Worm (Caenorhabditis elegans) whole organism, mixed stage, embryonic: ENCODE measurements around the gene nuo-1.

Experiments
- mls-2 ChIP-seq: sonication (generic microtip); optimal IDR thresholded peaks from 2 replicates; lab custom pipeline; 2016; ENCODE audit warnings: mild to moderate bottlenecking, missing genetic modification characterization, moderate library complexity, missing compliant biosample characterization
- nhr-76 ChIP-seq: sonication (generic microtip); optimal IDR thresholded peaks from 2 replicates; lab custom pipeline; 2017; ENCODE audit warnings: missing biosample characterization, missing genetic modification characterization
- unc-39 ChIP-seq: fragments of 150-350 bp; optimal IDR thresholded peaks from 2 replicates; lab custom pipeline; 2014; ENCODE audit warnings: missing biosample characterization, missing genetic modification characterization
- unc-62 ChIP-seq: fragments of 150-350 bp; optimal IDR thresholded peaks from 2 replicates; lab custom pipeline; 2014; ENCODE audit warnings: missing biosample characterization, missing genetic modification reagents, missing genetic modification characterization
- ztf-11 ChIP-seq: fragments of 150-350 bp; optimal IDR thresholded peaks from 2 replicates; lab custom pipeline; 2014; ENCODE audit warnings: missing biosample characterization, missing genetic modification characterization

- TF ChIP-seq mls-2 (tag; lab: Kevin White, UChicago) = no peak
- no peak for TF ChIP-seq unc-62
- TF ChIP-seq unc-39 (tag; lab: Kevin White, UChicago) = no peak
- TF ChIP-seq nhr-76 (tag; lab: Kevin White, UChicago) = no peak
- TF ChIP-seq ztf-11 (tag; lab: Kevin White, UChicago) = no peak
These were observed 6.5 kb downstream of the nuo-1 start, which contains the start of gene C09H10.9 for ce11 chrII:11104162-11104561.
